Fruit fly (Drosophila melanogaster): Measurements from ENCODE around the gene SP1029.

Gene SP1029

dm6 chr3R:29207996-29208395 lies 42.3 kb downstream of the SP1029 start (continued):
- TF ChIP-seq CG3163 (GFP tag; optimal IDR thresholded peaks at IDR 0.05) (no peak), lbe (GFP tag; optimal IDR thresholded peaks at IDR 0.05) (no peak), Neu2 (GFP tag; optimal IDR thresholded peaks at IDR 0.05; ENCODE audit: borderline replicate concordance) (no peak), cg (GFP tag; optimal IDR thresholded peaks at IDR 0.05) (no peak), CG12104 (GFP tag; optimal IDR thresholded peaks at IDR 0.05) (peak; percentile 8), hkb (optimal IDR thresholded peaks at IDR 0.05) (no peak), hkb (GFP tag; IDR thresholded peaks at IDR 0.05) (peak; percentile 80), CG3838 (GFP tag; optimal IDR thresholded peaks at IDR 0.05) (peak; percentile 39), disco-r (GFP tag; optimal IDR thresholded peaks at IDR 0.05) (no peak), sima (GFP tag; optimal IDR thresholded peaks at IDR 0.05) (no peak), Oli (tag; optimal IDR thresholded peaks at IDR 0.05) (peak; percentile 86), chinmo (GFP tag; IDR thresholded peaks at IDR 0.05; ENCODE audit: partially characterized antibody) (no peak), CG1602 (GFP tag; optimal IDR thresholded peaks at IDR 0.05) (peak; percentile 40), HLH4C (GFP tag; IDR thresholded peaks at IDR 0.05; ENCODE audit: partially characterized antibody) (no peak), sug (tag; optimal IDR thresholded peaks at IDR 0.05) (no peak), lola (GFP tag; optimal IDR thresholded peaks at IDR 0.05) (peak in 1 of 3 experiments; percentile 62), CG10431 (GFP tag; optimal IDR thresholded peaks at IDR 0.05) (no peak), CG16813 (GFP tag; IDR thresholded peaks at IDR 0.05; ENCODE audit: partially characterized antibody) (no peak), Max (GFP tag; optimal IDR thresholded peaks at IDR 0.05) (peak; percentile 38), Usf (GFP tag; optimal IDR thresholded peaks at IDR 0.05) (no peak), CG1647 (GFP tag; optimal IDR thresholded peaks at IDR 0.05) (no peak), CG18476 (GFP tag; optimal IDR thresholded peaks at IDR 0.05) (peak; percentile 43), Lim3 (GFP tag; IDR thresholded peaks at IDR 0.05) (0 out of 2 replicates have a peak, but pooled peaks have one; percentile 18), knrl (GFP tag; IDR thresholded peaks at IDR 0.05; ENCODE audit: partially characterized antibody) (no peak), phol (tag; optimal IDR thresholded peaks at IDR 0.05) (peak; percentile 80), bab2 (GFP tag; optimal IDR thresholded peaks at IDR 0.05) (peak; percentile 33), CG4617 (GFP tag; optimal IDR thresholded peaks at IDR 0.05; ENCODE audit: borderline replicate concordance) (peak; percentile 13), CG16779 (GFP tag; IDR thresholded peaks at IDR 0.05) (no peak), CG6254 (GFP tag; optimal IDR thresholded peaks at IDR 0.05) (peak; percentile 67), Gug (GFP tag; IDR thresholded peaks at IDR 0.05) (no peak; the same call in 3 of the 4 replicates), fd64A (GFP tag; optimal IDR thresholded peaks at IDR 0.05) (peak; percentile 30), scrt (GFP tag; optimal IDR thresholded peaks at IDR 0.05) (peak; percentile 53), CG7786 (GFP tag; optimal IDR thresholded peaks at IDR 0.05) (no peak), lov (optimal IDR thresholded peaks at IDR 0.05) (no peak), lov (GFP tag; IDR thresholded peaks at IDR 0.05) (peak; percentile 76; the same call in 2 of the 3 replicates), CG6813 (GFP tag; optimal IDR thresholded peaks at IDR 0.05) (peak; percentile 54), CG10274 (GFP tag; optimal IDR thresholded peaks at IDR 0.05) (peak; percentile 28), CG7271 (tag; optimal IDR thresholded peaks at IDR 0.05) (peak; percentile 13), CG10654 (GFP tag; optimal IDR thresholded peaks at IDR 0.05) (peak; percentile 43), CG8478 (optimal IDR thresholded peaks at IDR 0.05) (no peak), Mrtf (GFP tag; IDR thresholded peaks at IDR 0.05) (peak; percentile 65; the same call in 2 of the 3 replicates), Xbp1 (GFP tag; optimal IDR thresholded peaks at IDR 0.05) (peak; percentile 70), CG8924 (tag; optimal IDR thresholded peaks at IDR 0.05) (peak; percentile 73), Jarid2 (GFP tag; optimal IDR thresholded peaks at IDR 0.05) (no peak), NFAT (GFP tag; IDR thresholded peaks at IDR 0.05) (no peak), Ada2b (GFP tag; IDR thresholded peaks at IDR 0.05) (peak; percentile 66), tin (GFP tag; optimal IDR thresholded peaks at IDR 0.05) (peak; percentile 66), CG6791 (GFP tag; IDR thresholded peaks at IDR 0.05; ENCODE audit: partially characterized antibody) (no peak), CG6654 (GFP tag; optimal IDR thresholded peaks at IDR 0.05) (no peak), pros (GFP tag; optimal IDR thresholded peaks at IDR 0.05) (no peak), row (GFP tag; IDR thresholded peaks at IDR 0.05) (peak; percentile 69)
